Worm (Caenorhabditis elegans): ENCODE measurements around the gene fbxa-105.

The fbxa-105 gene

DNA sequence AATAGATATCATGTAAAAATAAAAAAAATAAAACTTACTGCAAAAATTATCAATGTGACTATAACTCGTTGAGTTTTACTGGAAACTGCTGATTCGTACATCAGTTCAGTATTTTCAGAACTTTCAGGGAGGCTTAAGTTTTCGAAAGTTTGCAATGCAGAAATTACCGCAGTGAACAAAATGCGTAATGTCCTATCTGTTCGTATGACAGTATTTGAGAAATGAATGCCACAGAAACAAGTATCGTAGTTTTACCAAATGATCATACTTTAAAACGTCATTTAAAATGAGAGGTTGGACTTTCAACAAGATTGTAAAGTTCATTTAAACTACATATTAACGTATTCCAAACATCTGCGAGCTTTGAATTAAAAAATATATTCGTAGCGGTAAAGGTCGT is 35.1 kb downstream of the fbxa-105 start, which contains the start of gene C03G6.21:
C03G6.21 (minus strand) TSS at position 101 of the 400 bp plus-strand sequence.
- TF ChIP-seq ceh-30 (tag; optimal IDR thresholded peaks at IDR 0.05), result no peak
- no peak for TF ChIP-seq unc-3 (GFP tag; conservative IDR thresholded peaks at IDR 0.05)
- no peak for TF ChIP-seq unc-3 (tag; optimal IDR thresholded peaks at IDR 0.05)
- TF ChIP-seq ceh-2 (tag; optimal IDR thresholded peaks at IDR 0.05), result no peak
- no peak for TF ChIP-seq madf-2 (tag; optimal IDR thresholded peaks at IDR 0.05)
- TF ChIP-seq ceh-31 (tag; optimal IDR thresholded peaks at IDR 0.05), result no peak
- TF ChIP-seq unc-55 (GFP tag; optimal IDR thresholded peaks at IDR 0.05), result no peak
- TF ChIP-seq ama-1 (optimal IDR thresholded peaks at IDR 0.05), result no peak
- no peak for TF ChIP-seq hlh-8 (tag; optimal IDR thresholded peaks at IDR 0.05)
- no peak for TF ChIP-seq ceh-22 (tag; optimal IDR thresholded peaks at IDR 0.05)
- no peak for TF ChIP-seq pros-1 (tag; optimal IDR thresholded peaks at IDR 0.05)
- no peak for TF ChIP-seq T23F11.4 (GFP tag; optimal IDR thresholded peaks at IDR 0.05)
- TF ChIP-seq hlh-6 (tag; optimal IDR thresholded peaks at IDR 0.05), result no peak
- TF ChIP-seq che-1 (tag; optimal IDR thresholded peaks at IDR 0.05), result no peak
- TF ChIP-seq sox-4 (tag; optimal IDR thresholded peaks at IDR 0.05), result no peak
- no peak for TF ChIP-seq ceh-18 (tag; optimal IDR thresholded peaks at IDR 0.05)
- TF ChIP-seq ref-2 (tag; optimal IDR thresholded peaks at IDR 0.05), result no peak
- no peak for TF ChIP-seq unc-42 (tag; optimal IDR thresholded peaks at IDR 0.05)

DNA sequence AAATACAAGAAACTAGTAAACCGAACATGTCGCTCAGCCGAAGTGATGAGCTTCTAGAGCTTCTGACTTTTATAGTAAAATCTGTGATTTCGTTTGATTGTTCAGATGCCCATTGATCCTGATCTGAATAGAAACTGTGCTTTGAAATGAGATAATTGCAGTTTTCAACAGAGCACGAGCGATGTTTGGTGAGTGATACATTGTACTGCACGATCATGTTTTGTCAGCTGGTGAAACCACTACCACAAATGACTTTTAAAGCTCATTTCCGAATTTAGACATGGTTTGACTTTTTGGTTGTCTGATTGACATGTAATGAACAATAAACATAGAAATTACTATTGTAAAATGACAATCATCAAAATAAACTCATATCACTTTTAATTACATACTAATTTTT is 36.4 kb downstream of the fbxa-105 start, which contains the start of gene tag-293:
tag-293 (minus strand) TSS at position 101 of the 400 bp plus-strand sequence.
- TF ChIP-seq hlh-30 (tag; optimal IDR thresholded peaks at IDR 0.05; ENCODE audit: insufficient read depth) (no peak), hlh-8 (tag; optimal IDR thresholded peaks at IDR 0.05) (no peak), lim-6 (tag; optimal IDR thresholded peaks at IDR 0.05) (no peak), odd-2 (tag; optimal IDR thresholded peaks at IDR 0.05) (no peak), hlh-15 (tag; optimal IDR thresholded peaks at IDR 0.05) (no peak), K02D7.2 (tag; optimal IDR thresholded peaks at IDR 0.05) (no peak), unc-55 (GFP tag; optimal IDR thresholded peaks at IDR 0.05) (no peak)

- TF ChIP-seq T23F11.4 (GFP tag; optimal IDR thresholded peaks at IDR 0.05), result no peak
- TF ChIP-seq ceh-18 (tag; optimal IDR thresholded peaks at IDR 0.05), result no peak
- TF ChIP-seq madf-2 (tag; optimal IDR thresholded peaks at IDR 0.05), result no peak
- TF ChIP-seq ceh-2 (tag; optimal IDR thresholded peaks at IDR 0.05), result no peak
- TF ChIP-seq ceh-24 (tag; optimal IDR thresholded peaks at IDR 0.05), result no peak
- TF ChIP-seq pax-1 (tag; optimal IDR thresholded peaks at IDR 0.05), result no peak
- TF ChIP-seq lin-11 (tag; optimal IDR thresholded peaks at IDR 0.05), result no peak
- no peak for TF ChIP-seq unc-3 (GFP tag; conservative IDR thresholded peaks at IDR 0.05)
- TF ChIP-seq unc-3 (tag; optimal IDR thresholded peaks at IDR 0.05), result no peak
- TF ChIP-seq nfya-1 (tag; optimal IDR thresholded peaks at IDR 0.05), result no peak
- no peak for TF ChIP-seq pag-3 (tag; optimal IDR thresholded peaks at IDR 0.05; ENCODE audit: borderline replicate concordance)
- TF ChIP-seq ttx-3 (tag; optimal IDR thresholded peaks at IDR 0.05), result no peak
- TF ChIP-seq mec-3 (tag; optimal IDR thresholded peaks at IDR 0.05; ENCODE audit: borderline replicate concordance), result no peak
- no peak for TF ChIP-seq ama-1 (optimal IDR thresholded peaks at IDR 0.05)
- no peak for TF ChIP-seq ceh-30 (tag; optimal IDR thresholded peaks at IDR 0.05)
Observed at ce11 chrV:7353602-7354001, 38.2 kb downstream of the fbxa-105 start.

DNA sequence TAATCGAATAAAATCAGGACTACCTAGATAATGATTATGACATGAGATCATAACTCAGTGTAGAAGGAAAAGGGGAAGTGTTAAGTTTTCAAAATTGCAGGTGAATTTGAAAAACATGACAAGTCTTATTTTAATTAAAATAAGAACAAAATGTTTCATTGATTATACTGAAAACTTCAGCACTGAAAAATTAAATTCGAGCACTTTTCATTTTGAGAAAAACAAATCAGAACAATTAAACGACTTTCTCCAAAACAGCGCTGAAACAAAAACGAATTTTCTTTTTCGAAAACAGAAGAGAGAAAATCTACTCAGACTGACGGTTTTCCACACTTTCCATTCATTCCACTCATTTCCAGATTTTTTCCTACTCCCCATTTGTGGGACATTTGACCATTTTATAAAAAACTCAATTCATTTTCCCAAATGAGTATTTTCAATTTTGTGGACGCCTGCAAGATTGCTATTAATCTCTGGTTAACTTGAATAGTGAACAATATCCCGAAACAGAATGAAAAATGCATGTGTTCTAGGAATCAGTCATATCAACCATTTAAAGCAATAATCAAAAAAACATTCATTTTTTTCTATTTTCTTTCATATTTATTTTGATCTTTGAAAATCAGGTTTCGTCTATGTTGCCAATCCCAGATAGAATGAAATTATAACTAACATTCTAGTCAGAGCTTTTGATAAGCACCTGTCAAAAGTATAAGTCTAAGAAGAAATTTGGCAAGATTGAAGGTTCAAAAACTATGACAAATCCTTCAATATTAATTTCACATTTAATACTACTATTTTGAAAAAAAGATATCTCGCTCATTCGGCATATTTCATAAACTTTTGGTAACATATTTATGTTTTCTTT is 39.4 kb downstream of the fbxa-105 start, which contains the start of the genes srh-231 and srh-275:
srh-231 (minus strand) TSS at position 51 of the 868 bp plus-strand sequence.
srh-275 (plus strand) TSS at position 818 of the 868 bp plus-strand sequence.
- no peak for TF ChIP-seq ceh-34 (tag; optimal IDR thresholded peaks at IDR 0.05)
- no peak for TF ChIP-seq C08G9.2 (tag; optimal IDR thresholded peaks at IDR 0.05)
- TF ChIP-seq ceh-48 (tag; optimal IDR thresholded peaks at IDR 0.05), result no peak
- no peak for TF ChIP-seq unc-42 (tag; optimal IDR thresholded peaks at IDR 0.05)
- no peak for TF ChIP-seq sox-2 (GFP tag; IDR thresholded peaks at IDR 0.05)
- TF ChIP-seq K02D7.2 (tag; optimal IDR thresholded peaks at IDR 0.05), result no peak
- no peak for TF ChIP-seq Y22D7AL.16 (tag; optimal IDR thresholded peaks at IDR 0.05)
- TF ChIP-seq che-1 (tag; optimal IDR thresholded peaks at IDR 0.05), result no peak
- no peak for TF ChIP-seq T23F11.4 (GFP tag; optimal IDR thresholded peaks at IDR 0.05)
- TF ChIP-seq nfya-1 (tag; optimal IDR thresholded peaks at IDR 0.05), result no peak
- TF ChIP-seq dmd-4 (tag; optimal IDR thresholded peaks at IDR 0.05; ENCODE audit: borderline replicate concordance), result no peak
- no peak for TF ChIP-seq hlh-13 (GFP tag; optimal IDR thresholded peaks at IDR 0.05)
- TF ChIP-seq ztf-16 (tag; optimal IDR thresholded peaks at IDR 0.05), result no peak
- no peak for TF ChIP-seq unc-86 (tag; optimal IDR thresholded peaks at IDR 0.05)
- no peak for TF ChIP-seq pag-3 (tag; optimal IDR thresholded peaks at IDR 0.05; ENCODE audit: borderline replicate concordance)
- TF ChIP-seq ahr-1 (tag; optimal IDR thresholded peaks at IDR 0.05), result no peak
- no peak for TF ChIP-seq ceh-19 (GFP tag; optimal IDR thresholded peaks at IDR 0.05)
- TF ChIP-seq ets-4 (tag; optimal IDR thresholded peaks at IDR 0.05), result no peak
